Fruit fly (Drosophila melanogaster): ENCODE measurements around the gene pasha.

Gene pasha

dm6 chr3R:31592256-31592879 is 25.4 kb upstream of the pasha start, which contains the start of gene CG1774 (continued):
- peak; percentile 33 for TF ChIP-seq CG9437 (GFP tag; optimal IDR thresholded peaks at IDR 0.05)
- TF ChIP-seq kni (GFP tag; optimal IDR thresholded peaks at IDR 0.05): no peak
- TF ChIP-seq MTF-1 (GFP tag; optimal IDR thresholded peaks at IDR 0.05; ENCODE audit: borderline replicate concordance): no peak
- no peak for TF ChIP-seq TFAM (GFP tag; optimal IDR thresholded peaks at IDR 0.05)
- TF ChIP-seq gcm (GFP tag; optimal IDR thresholded peaks at IDR 0.05): peak; percentile 33
- peak; percentile 66 for TF ChIP-seq emc (GFP tag; optimal IDR thresholded peaks at IDR 0.05)
- peak; percentile 37 for TF ChIP-seq CG3407 (GFP tag; optimal IDR thresholded peaks at IDR 0.05)
- peak; percentile 54 for TF ChIP-seq CrebB (tag; optimal IDR thresholded peaks at IDR 0.05)
- peak; percentile 88 for TF ChIP-seq Meics (GFP tag; optimal IDR thresholded peaks at IDR 0.05)
- TF ChIP-seq oc (tag; optimal IDR thresholded peaks at IDR 0.05): no peak
- peak; percentile 66 for TF ChIP-seq CG12219 (GFP tag; optimal IDR thresholded peaks at IDR 0.05)
- TF ChIP-seq lab (GFP tag; optimal IDR thresholded peaks at IDR 0.05): peak; percentile 94
- TF ChIP-seq CG10274 (GFP tag; optimal IDR thresholded peaks at IDR 0.05): peak; percentile 47
- peak; percentile 65 for TF ChIP-seq tin (GFP tag; optimal IDR thresholded peaks at IDR 0.05)
- TF ChIP-seq CG17568 (GFP tag; optimal IDR thresholded peaks at IDR 0.05): peak; percentile 59
- 0 out of 2 replicates have a peak, but pooled peaks have one; percentile 22 for TF ChIP-seq onecut (GFP tag; IDR thresholded peaks at IDR 0.05)
- TF ChIP-seq wek (GFP tag; optimal IDR thresholded peaks at IDR 0.05): peak; percentile 4
- TF ChIP-seq CG18764 (GFP tag; optimal IDR thresholded peaks at IDR 0.05): peak; percentile 48
- peak; percentile 55 for TF ChIP-seq Hr3 (GFP tag; optimal IDR thresholded peaks at IDR 0.05)
- peak; percentile 56; the same call in 1 of the 2 replicates for TF ChIP-seq MBD-R2 (GFP tag; IDR thresholded peaks at IDR 0.05)
- peak; percentile 71; the same call in 1 of the 2 replicates for TF ChIP-seq CG16779 (GFP tag; IDR thresholded peaks at IDR 0.05)
- TF ChIP-seq Chrac-16 (GFP tag; optimal IDR thresholded peaks at IDR 0.05): peak; percentile 66
- no peak for TF ChIP-seq bigmax (GFP tag; optimal IDR thresholded peaks at IDR 0.05)
- no peak for TF ChIP-seq trh (GFP tag; optimal IDR thresholded peaks at IDR 0.05)
- peak; percentile 62 to 74 for TF ChIP-seq chif (GFP tag; optimal IDR thresholded peaks at IDR 0.05)
- TF ChIP-seq CG10321 (GFP tag; IDR thresholded peaks at IDR 0.05): 0 out of 2 replicates have a peak, but pooled peaks have one; percentile 32
- no peak; the same call in 2 of the 3 replicates for TF ChIP-seq CG2199 (GFP tag; IDR thresholded peaks at IDR 0.05)
- peak; percentile 88 for TF ChIP-seq Fer1 (GFP tag; optimal IDR thresholded peaks at IDR 0.05)
- TF ChIP-seq Ets65A (GFP tag): peak; percentile 96
- peak; percentile 66 for TF ChIP-seq CG4854 (GFP tag; optimal IDR thresholded peaks at IDR 0.05)
- peak; percentile 74 for TF ChIP-seq zfh1 (GFP tag; IDR thresholded peaks at IDR 0.05)
- peak; percentile 47 for TF ChIP-seq salm (tag; optimal IDR thresholded peaks at IDR 0.05)
- peak; percentile 75 for TF ChIP-seq CG8924 (tag; optimal IDR thresholded peaks at IDR 0.05)
- TF ChIP-seq CG11247 (GFP tag; IDR thresholded peaks at IDR 0.05): peak; percentile 72
- TF ChIP-seq Med (GFP tag): peak; percentile 98
- TF ChIP-seq vvl (GFP tag; IDR thresholded peaks at IDR 0.05): peak; percentile 83
- peak; percentile 77 for TF ChIP-seq tgo (GFP tag; IDR thresholded peaks at IDR 0.05)
- peak; percentile 44; the same call in 1 of the 2 replicates for TF ChIP-seq Nf-YA (GFP tag; IDR thresholded peaks at IDR 0.05)
- TF ChIP-seq vnd (GFP tag; IDR thresholded peaks at IDR 0.05; ENCODE audit: partially characterized antibody): no peak
- TF ChIP-seq nom (GFP tag; optimal IDR thresholded peaks at IDR 0.05): no peak
- TF ChIP-seq kay (GFP tag; optimal IDR thresholded peaks at IDR 0.05): peak; percentile 68
- TF ChIP-seq zen (tag; optimal IDR thresholded peaks at IDR 0.05): peak; percentile 53
- peak; percentile 81 for TF ChIP-seq lmd (GFP tag; IDR thresholded peaks at IDR 0.05)
- peak; percentile 52; the same call in 1 of the 3 replicates for TF ChIP-seq ci (GFP tag; IDR thresholded peaks at IDR 0.05)
- peak; percentile 82 for TF ChIP-seq sob (GFP tag; IDR thresholded peaks at IDR 0.05)
- TF ChIP-seq mam (GFP tag; optimal IDR thresholded peaks at IDR 0.05): peak; percentile 92
- no peak for TF ChIP-seq CG31365 (tag; optimal IDR thresholded peaks at IDR 0.05)
- no peak for TF ChIP-seq z (GFP tag; IDR thresholded peaks at IDR 0.05)
- no peak for TF ChIP-seq CG15073 (GFP tag; optimal IDR thresholded peaks at IDR 0.05)

All from whole organism, embryonic.